Worm (Caenorhabditis elegans): ENCODE data around the gene npp-23.

- TF ChIP-seq nhr-77 (tag; optimal IDR thresholded peaks at IDR 0.05) = no peak
- TF ChIP-seq nhr-10 (tag; optimal IDR thresholded peaks at IDR 0.05) = no peak
- no peak for TF ChIP-seq php-3 (GFP tag; IDR thresholded peaks at IDR 0.05)
- no peak for TF ChIP-seq hmg-1.1 (GFP tag; IDR thresholded peaks at IDR 0.05)
- no peak for TF ChIP-seq ztf-11 (tag; optimal IDR thresholded peaks at IDR 0.05)
- no peak for TF ChIP-seq lsy-2 (tag; optimal IDR thresholded peaks at IDR 0.05)
- no peak for TF ChIP-seq snpc-4 (tag; optimal IDR thresholded peaks at IDR 0.05)
- no peak for TF ChIP-seq R02D3.7 (tag; optimal IDR thresholded peaks at IDR 0.05)
- TF ChIP-seq unc-62 (GFP tag; optimal IDR thresholded peaks at IDR 0.05 in 1 of 2) = no peak
- no peak for TF ChIP-seq unc-62 (tag; optimal IDR thresholded peaks at IDR 0.05)
- no peak for TF ChIP-seq mdl-1 (tag; optimal IDR thresholded peaks at IDR 0.05)
These were observed 16.2 kb downstream of the npp-23 start for ce11 chrIV:8853301-8853700.

Data from whole organism, L4 larva.